Worm (Caenorhabditis elegans) whole organism, early embryonic: ENCODE data around the gene Y57G7A.5.

ENCODE experiments used
- aly-1 ChIP-seq: sonication (generic microtip); optimal IDR thresholded peaks from 2 replicates; lab custom pipeline; 2016; ENCODE audit warnings: missing genetic modification characterization, missing compliant biosample characterization
- ama-1 ChIP-seq: fragments of 150-350 bp; optimal IDR thresholded peaks from 2 replicates; lab custom pipeline; 2014
- tbx-11 ChIP-seq: fragments of 200-800 bp; sonication (Bioruptor generic); IDR thresholded peaks from 2 replicates; pipeline ENCODE4 v1.3.6; 2022; ENCODE audit warnings: missing genetic modification characterization, missing compliant biosample characterization
- tra-4 ChIP-seq: sonication (generic microtip); optimal IDR thresholded peaks from 2 replicates; lab custom pipeline; 2017; ENCODE audit warnings: missing genetic modification characterization, missing compliant biosample characterization

- TF ChIP-seq tra-4 (tag; lab: Kevin White, UChicago), result no peak
- TF ChIP-seq aly-1 (tag; lab: Kevin White, UChicago), result no peak
- no peak for TF ChIP-seq ama-1 (lab: Kevin White, UChicago)
- no peak for TF ChIP-seq tbx-11 (GFP tag; lab: Robert Waterston, UW)
Measured at ce11 chrII:1276778-1277177, 1.4 kb upstream of the Y57G7A.5 start, which contains the start of gene Y57G7A.11.
